Worm (Caenorhabditis elegans): Measurements from ENCODE around the gene F07F6.4.

F07F6.4 gene

DNA sequence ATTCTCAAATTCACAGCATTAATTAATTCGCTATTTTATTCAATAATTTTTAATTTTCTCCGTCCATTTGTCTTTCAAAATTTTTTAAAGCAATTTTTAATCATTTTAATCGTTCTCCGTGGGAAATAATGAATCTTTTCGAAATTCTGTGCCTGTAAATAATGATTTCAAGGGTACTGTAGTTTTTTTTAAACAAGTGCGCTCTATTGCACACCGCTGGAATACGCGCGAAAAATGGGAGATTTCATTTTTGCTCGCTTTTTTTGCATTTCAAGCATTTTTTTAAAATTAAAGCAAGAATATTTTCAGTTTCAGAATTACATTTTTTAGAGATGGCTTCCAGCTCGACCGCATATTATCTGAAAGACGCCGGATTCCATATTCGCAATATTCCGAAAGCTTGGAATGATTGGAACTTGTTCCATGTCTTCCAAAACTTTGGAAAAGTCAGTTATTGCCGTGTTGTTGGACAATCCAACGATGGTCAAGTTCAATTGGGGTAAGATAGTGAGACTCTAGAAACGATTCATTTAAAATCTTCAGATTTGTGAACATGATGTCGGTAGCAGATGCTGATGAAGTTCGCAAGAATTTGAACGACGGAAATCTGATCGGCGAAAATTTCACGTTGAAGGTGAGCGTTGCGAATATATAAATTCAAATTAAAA lies 8.3 kb downstream of the F07F6.4 start, which contains the start of gene tofu-6 (continued):
- TF ChIP-seq madf-6 (GFP tag; IDR thresholded peaks at IDR 0.05) (peak; percentile 98), attf-3 (GFP tag; conservative IDR thresholded peaks at IDR 0.05) (0 out of 2 replicates have a peak, but pooled peaks have one; percentile 15), Y95B8A.8 (GFP tag; IDR thresholded peaks at IDR 0.05) (peak; percentile 50; the same call in 1 of the 2 replicates), F49E8.2 (tag; optimal IDR thresholded peaks at IDR 0.05; ENCODE audit: insufficient read depth) (peak; percentile 43), xnd-1 (tag; optimal IDR thresholded peaks at IDR 0.05) (peak; percentile 94), snpc-1.3 (tag; optimal IDR thresholded peaks at IDR 0.05; ENCODE audit: insufficient read depth) (peak; percentile 36), F33H1.4 (GFP tag; IDR thresholded peaks at IDR 0.05) (peak; percentile 78), bed-1 (GFP tag; IDR thresholded peaks at IDR 0.05) (no peak), T07F8.4 (tag; optimal IDR thresholded peaks at IDR 0.05) (no peak), lin-35 (GFP tag; optimal IDR thresholded peaks at IDR 0.05) (peak in 1 of 3 experiments; percentile 73), F23B12.7 (tag; optimal IDR thresholded peaks at IDR 0.05; ENCODE audit: insufficient read depth) (peak; percentile 61), snpc-4 (GFP tag; optimal IDR thresholded peaks at IDR 0.05) (no peak), snpc-4 (tag; optimal IDR thresholded peaks at IDR 0.05) (peak in 1 of 4 experiments; percentile 5), ceh-40 (GFP tag; IDR thresholded peaks at IDR 0.05) (no peak), hmg-1.2 (GFP tag; IDR thresholded peaks at IDR 0.05) (0 out of 2 replicates have a peak, but pooled peaks have one; percentile 32), snpc-1.1 (tag; optimal IDR thresholded peaks at IDR 0.05; ENCODE audit: insufficient read depth) (peak; percentile 24)

DNA sequence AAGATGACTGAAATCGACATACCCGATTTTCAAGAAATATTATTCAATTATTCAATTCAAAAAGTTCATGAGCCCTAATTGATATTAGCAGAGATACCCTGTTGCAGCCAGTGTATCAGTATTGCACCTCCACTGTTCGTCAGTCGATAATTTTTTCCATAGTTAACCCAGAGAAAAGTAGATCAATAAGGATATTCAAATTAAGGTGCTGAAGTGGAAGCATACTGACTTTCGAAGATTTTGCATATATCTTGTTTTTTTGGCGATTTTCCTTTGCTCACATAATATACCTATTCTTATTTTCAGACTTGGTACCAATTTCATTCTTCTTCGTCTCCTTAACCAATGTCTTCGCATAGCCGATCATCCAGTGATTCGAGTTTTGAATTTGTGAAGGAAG lies 10.4 kb downstream of the F07F6.4 start, which contains the start of gene EEED8.15:
Gene EEED8.15, plus strand, starts transcription at position 301 of the 400 bp plus-strand sequence.
- TF ChIP-seq rpc-1 (optimal IDR thresholded peaks at IDR 0.05) (no peak), rpc-1 (tag; optimal IDR thresholded peaks at IDR 0.05) (no peak), T07F8.4 (tag; optimal IDR thresholded peaks at IDR 0.05) (no peak), bed-2 (GFP tag; IDR thresholded peaks at IDR 0.05) (no peak), hlh-12 (tag; optimal IDR thresholded peaks at IDR 0.05) (no peak), let-526 (GFP tag; IDR thresholded peaks at IDR 0.05) (no peak), B0035.1 (tag; optimal IDR thresholded peaks at IDR 0.05) (no peak), him-1 (tag; optimal IDR thresholded peaks at IDR 0.05) (no peak), zfh-2 (GFP tag; conservative IDR thresholded peaks at IDR 0.05) (no peak), egrh-3 (GFP tag; IDR thresholded peaks at IDR 0.05) (no peak), madf-8 (GFP tag; conservative IDR thresholded peaks at IDR 0.05) (no peak), die-1 (tag; optimal IDR thresholded peaks at IDR 0.05) (no peak), cebp-2 (GFP tag; IDR thresholded peaks at IDR 0.05) (no peak), snpc-3.4 (tag; optimal IDR thresholded peaks at IDR 0.05) (no peak), madf-3 (GFP tag; IDR thresholded peaks at IDR 0.05) (no peak), nfyb-1 (GFP tag; IDR thresholded peaks at IDR 0.05) (no peak), efl-1 (GFP tag; optimal IDR thresholded peaks at IDR 0.05) (no peak), snpc-1.3 (tag; optimal IDR thresholded peaks at IDR 0.05; ENCODE audit: insufficient read depth) (no peak), B0261.1 (tag; optimal IDR thresholded peaks at IDR 0.05) (no peak), K12H6.12 (tag; optimal IDR thresholded peaks at IDR 0.05) (no peak)

DNA sequence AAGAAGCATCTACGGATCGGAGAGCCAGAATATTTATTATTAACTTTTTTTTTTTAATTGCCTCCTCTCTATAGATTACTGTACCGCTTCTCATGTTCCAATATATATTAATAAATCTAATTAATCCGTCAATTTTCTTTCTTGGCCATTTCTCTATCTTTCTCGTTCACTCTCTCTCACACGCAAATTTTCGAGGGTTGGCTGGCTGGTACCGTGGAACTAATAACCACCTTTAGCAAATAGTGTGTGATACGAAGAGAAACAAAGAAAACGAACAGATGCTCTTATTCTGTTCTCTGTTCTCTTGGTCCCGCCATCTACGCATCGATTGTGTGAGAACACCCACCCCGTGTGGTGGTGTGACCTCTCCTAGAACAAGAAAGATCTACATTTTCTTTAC lies 11.1 kb downstream of the F07F6.4 start:
- TF ChIP-seq rcor-1 (GFP tag; IDR thresholded peaks at IDR 0.05) (no peak), B0261.1 (tag; optimal IDR thresholded peaks at IDR 0.05) (no peak), hlh-26 (GFP tag; conservative IDR thresholded peaks at IDR 0.05) (no peak), dpff-1 (tag; optimal IDR thresholded peaks at IDR 0.05) (no peak), snpc-4 (GFP tag; optimal IDR thresholded peaks at IDR 0.05) (no peak), snpc-4 (tag; optimal IDR thresholded peaks at IDR 0.05) (no peak), F57A8.1 (GFP tag; optimal IDR thresholded peaks at IDR 0.05) (no peak), snpc-3.4 (tag; optimal IDR thresholded peaks at IDR 0.05) (no peak), ets-4 (GFP tag; optimal IDR thresholded peaks at IDR 0.05) (no peak), nfya-2 (GFP tag; IDR thresholded peaks at IDR 0.05) (no peak), ceh-79 (tag; optimal IDR thresholded peaks at IDR 0.05) (no peak), F23B12.7 (tag; optimal IDR thresholded peaks at IDR 0.05; ENCODE audit: insufficient read depth) (no peak), hrde-1 (tag; optimal IDR thresholded peaks at IDR 0.05; ENCODE audit: borderline replicate concordance) (no peak), Y56A3A.18 (GFP tag; IDR thresholded peaks at IDR 0.05) (no peak), lin-40 (tag; optimal IDR thresholded peaks at IDR 0.05) (no peak)
